Worm (Caenorhabditis elegans): Measurements from ENCODE around the gene glb-12.

glb-12 gene

DNA sequence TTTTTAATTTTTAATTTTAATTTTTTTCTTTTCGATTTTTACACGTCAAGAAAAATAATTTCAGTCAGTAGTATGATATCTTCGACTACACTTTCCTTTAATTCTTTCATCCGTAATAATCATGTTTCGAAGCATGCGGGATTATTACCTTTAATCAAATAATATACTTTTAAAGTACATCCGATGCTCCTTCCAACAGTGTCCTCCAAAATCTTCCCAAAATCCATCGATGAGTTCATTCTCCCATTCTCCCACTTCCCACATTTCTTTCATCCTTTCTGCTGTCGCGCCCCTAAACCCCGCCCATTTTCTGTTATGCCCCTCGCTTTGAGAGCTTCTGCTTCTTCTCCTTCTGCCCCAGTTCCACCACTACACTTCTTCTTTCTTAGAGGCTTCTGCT, 36.7 kb downstream of the glb-12 start, which contains the start of gene lgc-57:
TSS of gene lgc-57 (plus strand) at position 301 of the 400 bp plus-strand sequence.
- no peak for TF ChIP-seq tbx-7 (tag; optimal IDR thresholded peaks at IDR 0.05)
- TF ChIP-seq hlh-6 (tag; optimal IDR thresholded peaks at IDR 0.05): no peak
- no peak for TF ChIP-seq unc-86 (tag; optimal IDR thresholded peaks at IDR 0.05)
- no peak for TF ChIP-seq ceh-14 (tag; optimal IDR thresholded peaks at IDR 0.05)
- no peak for TF ChIP-seq fkh-10 (GFP tag; optimal IDR thresholded peaks at IDR 0.05)
- TF ChIP-seq syd-9 (tag; optimal IDR thresholded peaks at IDR 0.05): no peak
- TF ChIP-seq K09A11.1 (tag; optimal IDR thresholded peaks at IDR 0.05; ENCODE audit: insufficient read depth): no peak
- no peak for TF ChIP-seq sdc-2 (tag; optimal IDR thresholded peaks at IDR 0.05)
- TF ChIP-seq lim-6 (tag; optimal IDR thresholded peaks at IDR 0.05): no peak
- no peak for TF ChIP-seq pat-9 (tag; optimal IDR thresholded peaks at IDR 0.05)
- no peak for TF ChIP-seq ztf-16 (tag; optimal IDR thresholded peaks at IDR 0.05)

ce11 chrII:10693655-10694054, 37.8 kb downstream of the glb-12 start, which contains the start of gene gbh-1:
Gene gbh-1 (minus strand): TSS chrII:10693803.
- no peak for TF ChIP-seq lin-11 (tag; optimal IDR thresholded peaks at IDR 0.05)
- TF ChIP-seq ceh-30 (tag; optimal IDR thresholded peaks at IDR 0.05): no peak
- TF ChIP-seq ceh-6 (GFP tag; optimal IDR thresholded peaks at IDR 0.05): no peak
- TF ChIP-seq dmd-4 (tag; optimal IDR thresholded peaks at IDR 0.05; ENCODE audit: borderline replicate concordance): no peak
- TF ChIP-seq K09A11.1 (tag; optimal IDR thresholded peaks at IDR 0.05; ENCODE audit: insufficient read depth): no peak
- peak; percentile 17 for TF ChIP-seq elt-2 (tag; optimal IDR thresholded peaks at IDR 0.05)

DNA sequence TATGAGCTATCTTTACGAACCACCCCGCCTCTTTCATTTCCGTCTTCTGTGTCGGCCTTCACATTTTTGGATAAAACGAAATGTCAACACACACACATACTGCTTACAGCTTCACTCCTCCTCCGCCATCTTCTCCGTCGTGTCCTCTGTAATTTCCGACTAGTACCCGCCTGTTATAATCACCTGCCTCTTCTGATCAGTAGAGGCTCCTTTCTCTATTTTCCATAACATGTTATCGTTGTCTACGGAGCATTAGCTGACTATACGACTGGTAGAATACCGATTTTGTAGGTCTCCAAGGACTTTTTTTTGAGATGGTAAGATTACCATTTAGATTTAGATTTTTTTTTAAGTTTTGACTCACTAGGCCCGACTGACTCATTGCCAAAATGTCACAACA, 46.5 kb downstream of the glb-12 start:
- no peak for TF ChIP-seq ceh-24 (tag; optimal IDR thresholded peaks at IDR 0.05)
- TF ChIP-seq hlh-6 (tag; optimal IDR thresholded peaks at IDR 0.05): no peak
- no peak for TF ChIP-seq gmeb-2 (tag; optimal IDR thresholded peaks at IDR 0.05)
- TF ChIP-seq rnt-1 (tag; optimal IDR thresholded peaks at IDR 0.05): no peak
- no peak for TF ChIP-seq npax-4 (tag; optimal IDR thresholded peaks at IDR 0.05)
- no peak for TF ChIP-seq ceh-48 (tag; optimal IDR thresholded peaks at IDR 0.05)
- no peak for TF ChIP-seq sdc-2 (tag; optimal IDR thresholded peaks at IDR 0.05)
- no peak for TF ChIP-seq tbx-7 (tag; optimal IDR thresholded peaks at IDR 0.05)
- no peak for TF ChIP-seq ceh-18 (tag; optimal IDR thresholded peaks at IDR 0.05)
- no peak for TF ChIP-seq sox-4 (tag; optimal IDR thresholded peaks at IDR 0.05)
- TF ChIP-seq ref-2 (tag; optimal IDR thresholded peaks at IDR 0.05): no peak
- TF ChIP-seq syd-9 (tag; optimal IDR thresholded peaks at IDR 0.05): no peak
- no peak for TF ChIP-seq fax-1 (tag; optimal IDR thresholded peaks at IDR 0.05)
- TF ChIP-seq sox-2 (GFP tag; IDR thresholded peaks at IDR 0.05): no peak
- TF ChIP-seq unc-3 (GFP tag; conservative IDR thresholded peaks at IDR 0.05): no peak
- no peak for TF ChIP-seq unc-3 (tag; optimal IDR thresholded peaks at IDR 0.05)
- TF ChIP-seq pha-2 (tag; optimal IDR thresholded peaks at IDR 0.05): no peak
- no peak for TF ChIP-seq eyg-1 (tag; optimal IDR thresholded peaks at IDR 0.05)
- TF ChIP-seq F13H6.1 (tag; optimal IDR thresholded peaks at IDR 0.05): no peak
- TF ChIP-seq C08G9.2 (tag; optimal IDR thresholded peaks at IDR 0.05): no peak
- no peak for TF ChIP-seq Y22D7AL.16 (tag; optimal IDR thresholded peaks at IDR 0.05)

DNA sequence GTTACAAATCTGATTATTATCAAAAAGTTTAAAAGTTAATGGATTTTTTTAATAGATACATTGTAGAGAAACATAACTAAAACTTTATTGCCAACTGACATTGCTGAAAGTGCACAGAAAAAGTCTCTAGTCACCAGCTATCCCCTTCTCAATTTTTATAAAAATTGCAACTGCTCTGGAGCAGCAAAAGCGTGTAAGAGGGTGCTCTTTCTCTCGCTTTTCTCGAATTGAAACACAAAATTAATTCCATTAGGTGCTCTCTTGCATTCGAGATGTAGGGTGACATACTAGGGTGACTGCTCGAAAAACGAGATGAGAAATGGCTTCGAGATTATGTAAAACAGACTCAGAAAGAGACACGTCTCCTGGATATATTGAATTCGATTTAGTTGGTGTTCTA, 50.8 kb downstream of the glb-12 start:
- no peak for TF ChIP-seq unc-55 (GFP tag; optimal IDR thresholded peaks at IDR 0.05)
- no peak for TF ChIP-seq ama-1 (optimal IDR thresholded peaks at IDR 0.05)
- no peak for TF ChIP-seq ceh-22 (tag; optimal IDR thresholded peaks at IDR 0.05)
- no peak for TF ChIP-seq lim-6 (tag; optimal IDR thresholded peaks at IDR 0.05)
- no peak for TF ChIP-seq pqm-1 (tag; optimal IDR thresholded peaks at IDR 0.05)
- no peak for TF ChIP-seq ceh-14 (tag; optimal IDR thresholded peaks at IDR 0.05)
- TF ChIP-seq pag-3 (tag; optimal IDR thresholded peaks at IDR 0.05; ENCODE audit: borderline replicate concordance): no peak
- TF ChIP-seq ceh-2 (tag; optimal IDR thresholded peaks at IDR 0.05): no peak
- no peak for TF ChIP-seq pha-2 (tag; optimal IDR thresholded peaks at IDR 0.05)
- no peak for TF ChIP-seq elt-2 (tag; optimal IDR thresholded peaks at IDR 0.05)
- TF ChIP-seq ceh-18 (tag; optimal IDR thresholded peaks at IDR 0.05): no peak
- no peak for TF ChIP-seq ceh-48 (tag; optimal IDR thresholded peaks at IDR 0.05)
- TF ChIP-seq mec-3 (tag; optimal IDR thresholded peaks at IDR 0.05; ENCODE audit: borderline replicate concordance): no peak
- no peak for TF ChIP-seq ztf-16 (tag; optimal IDR thresholded peaks at IDR 0.05)
- TF ChIP-seq lin-11 (tag; optimal IDR thresholded peaks at IDR 0.05): no peak
- TF ChIP-seq ceh-9 (tag; optimal IDR thresholded peaks at IDR 0.05): no peak
- no peak for TF ChIP-seq pros-1 (tag; optimal IDR thresholded peaks at IDR 0.05)
- TF ChIP-seq odd-2 (tag; optimal IDR thresholded peaks at IDR 0.05): no peak
- TF ChIP-seq K02D7.2 (tag; optimal IDR thresholded peaks at IDR 0.05): no peak
